Fruit fly (Drosophila melanogaster) Kc167 (cell line): ENCODE data around the gene CG34289.

Experiments
- Myc ChIP-seq: fragments of >200 bp; optimal IDR thresholded peaks from 2 replicates; lab custom pipeline; 2017; ENCODE audit warnings: missing external identifiers
- Sin3A ChIP-seq: fragments of >200 bp; optimal IDR thresholded peaks from 2 replicates; lab custom pipeline; 2018; ENCODE audit warnings: missing external identifiers
- h ChIP-seq: fragments of >200 bp; optimal IDR thresholded peaks from 3 replicates; lab custom pipeline; 2018; ENCODE audit warnings: missing external identifiers
- insv ChIP-seq: fragments of >200 bp; optimal IDR thresholded peaks from 3 replicates; lab custom pipeline; 2018; ENCODE audit warnings: missing external identifiers
- psq ChIP-seq: fragments of >200 bp; optimal IDR thresholded peaks from 2 replicates; lab custom pipeline; 2017; ENCODE audit warnings: missing external identifiers
- ttk ChIP-seq: sonication (Bioruptor generic); optimal IDR thresholded peaks from 2 replicates; lab custom pipeline; 2017; ENCODE audit warnings: missing external identifiers

CG34289 gene

DNA sequence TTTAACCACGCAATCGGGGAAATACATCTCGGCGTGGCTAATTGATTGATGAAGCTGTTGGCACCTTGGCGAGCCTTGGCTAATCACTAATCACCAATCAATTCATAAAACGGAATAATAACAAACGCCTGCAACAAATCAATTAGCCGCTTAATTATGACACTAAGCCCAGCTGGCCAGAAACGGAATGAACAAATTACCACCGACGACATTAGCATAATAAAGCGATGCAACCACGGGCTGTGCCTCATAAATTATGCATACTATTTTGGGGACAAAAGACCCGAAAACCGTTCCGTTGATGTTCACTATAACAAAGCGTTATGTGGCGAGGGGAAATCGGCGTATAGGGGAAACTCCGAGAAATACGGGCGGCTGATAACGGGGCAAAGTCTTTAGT, 46.6 kb downstream of the CG34289 start:
- TF ChIP-seq insv (lab: Kevin White, UChicago) (no peak), Myc (lab: Kevin White, UChicago) (no peak), psq (lab: Kevin White, UChicago) (no peak), Sin3A (no peak), ttk (lab: Kevin White, UChicago) (no peak), h (lab: Kevin White, UChicago) (no peak)
